Worm (Caenorhabditis elegans) whole organism, L1 larva: Measurements from ENCODE around the gene Y22D7AL.9.

Experiments used
- fos-1 ChIP-seq: fragments of 150-350 bp; optimal IDR thresholded peaks from 2 replicates; lab custom pipeline; 2014; ENCODE audit warnings: missing biosample characterization, missing genetic modification characterization
- jun-1 ChIP-seq: fragments of 150-350 bp; optimal IDR thresholded peaks from 2 replicates; lab custom pipeline; 2014; ENCODE audit warnings: missing biosample characterization, missing genetic modification reagents, missing genetic modification characterization
- tbx-2 ChIP-seq: sonication (generic microtip); optimal IDR thresholded peaks from 2 replicates; lab custom pipeline; 2016; ENCODE audit warnings: missing genetic modification characterization, missing compliant biosample characterization

DNA sequence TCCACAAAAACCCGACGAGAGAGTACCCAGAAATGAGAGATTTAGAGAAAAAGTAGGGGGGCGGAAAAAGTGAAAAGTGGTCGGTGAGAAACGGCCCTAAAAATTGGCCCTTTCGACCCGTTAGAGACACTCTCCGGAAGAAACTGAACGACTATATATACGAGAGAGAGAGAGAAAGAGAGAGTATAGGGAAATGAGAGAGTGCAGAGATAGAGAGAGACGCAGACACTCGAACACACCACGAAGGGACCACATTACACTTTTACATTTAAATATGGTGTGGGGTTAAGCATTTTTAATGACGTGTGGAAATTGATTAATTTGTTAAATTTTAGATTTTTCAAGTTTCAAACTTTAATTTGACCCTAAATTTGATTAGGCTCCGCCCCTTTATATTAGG, 22.2 kb downstream of the Y22D7AL.9 start:
- no peak for TF ChIP-seq jun-1 (tag; lab: Kevin White, UChicago)
- peak; percentile 36 for TF ChIP-seq tbx-2 (tag; lab: Kevin White, UChicago)
- no peak for TF ChIP-seq fos-1 (tag; lab: Kevin White, UChicago)
